Worm (Caenorhabditis elegans) whole organism, L1 larva: ENCODE data around the gene srx-119.

Experiments used
- C04F5.9 ChIP-seq: sonication (generic microtip); optimal IDR thresholded peaks from 2 replicates; lab custom pipeline; 2016; ENCODE audit warnings: missing genetic modification characterization, missing compliant biosample characterization
- dpl-1 ChIP-seq, 3 experiments: fragments of 150-350 bp in 2 of 3; sonication (generic microtip) in 1 of 3; optimal IDR thresholded peaks; 2 replicates each; lab custom pipeline; 2014 to 2017; ENCODE audit warnings: missing biosample characterization in 3 of 3, missing genetic modification characterization in 3 of 3, missing genetic modification reagents in 3 of 3
- nhr-11 ChIP-seq: fragments of 150-350 bp; optimal IDR thresholded peaks from 2 replicates; lab custom pipeline; 2014; ENCODE audit warnings: missing biosample characterization, missing genetic modification characterization
- nhr-237 ChIP-seq: fragments of 150-350 bp; optimal IDR thresholded peaks from 2 replicates; lab custom pipeline; 2014; ENCODE audit warnings: missing biosample characterization, missing genetic modification characterization
- nhr-76 ChIP-seq: sonication (generic microtip); optimal IDR thresholded peaks from 2 replicates; lab custom pipeline; 2017; ENCODE audit warnings: missing biosample characterization, missing genetic modification characterization
- nhr-85 ChIP-seq: sonication (generic microtip); peaks from one replicate; lab custom pipeline; 2016; ENCODE audit warnings: missing genetic modification characterization, inconsistent platforms, missing compliant biosample characterization
- snpc-4 ChIP-seq: fragments of 150-350 bp; optimal IDR thresholded peaks from 2 replicates; lab custom pipeline; 2014; ENCODE audit warnings: missing biosample characterization, missing genetic modification characterization
- zag-1 ChIP-seq: fragments of 150-350 bp; optimal IDR thresholded peaks from 2 replicates; lab custom pipeline; 2014; ENCODE audit warnings: missing biosample characterization, missing genetic modification characterization
- ztf-11 ChIP-seq, 2 experiments: sonication (generic microtip); optimal IDR thresholded peaks; 2 replicates each; lab custom pipeline; 2016 to 2017; ENCODE audit warnings: missing genetic modification characterization in 2 of 2, missing biosample characterization in 1 of 2, missing compliant biosample characterization in 1 of 2
- ztf-4 ChIP-seq: fragments of 150-350 bp; optimal IDR thresholded peaks from 2 replicates; lab custom pipeline; 2014; ENCODE audit warnings: missing biosample characterization, missing genetic modification characterization

DNA sequence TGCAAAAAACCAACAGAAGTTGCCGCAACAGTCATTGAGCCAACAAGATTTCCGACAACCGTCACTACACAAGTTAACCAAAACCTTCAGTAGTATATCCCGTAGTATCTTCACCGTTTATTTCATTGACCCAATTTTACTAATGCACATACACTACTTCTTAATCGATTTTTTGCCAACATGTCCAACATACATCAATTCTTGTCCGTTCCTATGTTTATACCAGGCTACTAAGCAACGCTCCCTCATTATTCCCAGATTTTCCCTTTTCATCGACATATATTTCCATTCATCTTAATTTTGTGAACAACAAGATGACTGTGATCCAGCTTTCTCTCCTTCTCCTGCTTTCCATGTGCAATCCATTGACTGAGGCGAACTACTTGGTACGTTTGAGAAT is 37.8 kb downstream of the srx-119 start, which contains the start of gene F49C5.7:
- TF ChIP-seq dpl-1 (GFP tag; optimal IDR thresholded peaks at IDR 0.05; lab: Kevin White, UChicago): no peak
- no peak for TF ChIP-seq ztf-4 (tag; lab: Kevin White, UChicago)
- TF ChIP-seq nhr-11: no peak
- TF ChIP-seq zag-1 (tag; lab: Kevin White, UChicago): no peak
- no peak for TF ChIP-seq nhr-85 (tag; lab: Kevin White, UChicago)
- TF ChIP-seq ztf-11 (tag; optimal IDR thresholded peaks at IDR 0.05; lab: Kevin White, UChicago): no peak
- TF ChIP-seq snpc-4 (tag; lab: Kevin White, UChicago): no peak
- no peak for TF ChIP-seq nhr-237 (tag; lab: Kevin White, UChicago)
- no peak for TF ChIP-seq C04F5.9 (tag; lab: Kevin White, UChicago)
- no peak for TF ChIP-seq nhr-76 (tag; lab: Kevin White, UChicago)
